Fruit fly (Drosophila melanogaster): ENCODE data around the gene cutlet.
A peak's percentile ranks its signal among the peaks of the same experiment; 100 is the strongest.

Gene cutlet

DNA sequence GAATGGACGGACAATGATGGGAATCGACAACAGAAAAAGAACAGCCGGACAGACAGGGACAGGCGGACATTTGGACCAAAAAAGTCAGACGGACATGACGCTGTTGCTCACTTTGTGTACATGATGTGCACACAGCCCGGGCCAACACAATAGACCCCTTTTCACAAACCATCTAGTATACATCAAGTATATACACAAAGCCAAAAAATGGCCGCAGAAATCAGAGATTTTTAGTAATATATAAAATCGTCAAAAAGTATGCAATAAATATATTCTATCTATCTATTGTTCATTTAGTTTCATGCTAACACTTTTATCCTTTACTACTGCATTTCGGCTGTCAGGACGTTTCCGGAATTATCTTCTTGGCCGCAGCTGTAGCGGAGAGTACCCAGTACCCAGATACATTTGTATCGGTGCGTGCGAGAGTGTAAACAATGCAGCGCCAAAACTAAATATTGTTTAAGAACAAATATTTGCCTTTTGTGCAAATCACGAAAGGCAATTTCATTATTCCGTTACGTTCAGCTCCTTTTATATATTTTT, 7.9 kb upstream of the cutlet start (continued):
- TF ChIP-seq esn (GFP tag; optimal IDR thresholded peaks at IDR 0.05): no peak

dm6 chr2L:3717673-3718235, 6.2 kb upstream of the cutlet start, which contains the start of the genes lectin-24A and Shaw:
Gene lectin-24A (minus strand): TSS chr2L:3717773.
Gene Shaw (plus strand): TSS chr2L:3718185.
- TF ChIP-seq OdsH (GFP tag; optimal IDR thresholded peaks at IDR 0.05) (no peak), achi (GFP tag; optimal IDR thresholded peaks at IDR 0.05) (peak; percentile 11), CG11762 (GFP tag; optimal IDR thresholded peaks at IDR 0.05; ENCODE audit: insufficient read depth) (no peak), dac (GFP tag; optimal IDR thresholded peaks at IDR 0.05) (no peak), Gug (GFP tag; IDR thresholded peaks at IDR 0.05) (no peak), CG9139 (GFP tag; optimal IDR thresholded peaks at IDR 0.05) (no peak)

- TF ChIP-seq vri (GFP tag; optimal IDR thresholded peaks at IDR 0.05) (peak; percentile 33), CG11902 (GFP tag; optimal IDR thresholded peaks at IDR 0.05) (no peak), svp (GFP tag) (peak; percentile 9), CG6808 (GFP tag; optimal IDR thresholded peaks at IDR 0.05) (no peak), Ets21C (GFP tag; optimal IDR thresholded peaks at IDR 0.05) (no peak), fkh (GFP tag; optimal IDR thresholded peaks at IDR 0.05) (peak; percentile 14), Hr4 (GFP tag; optimal IDR thresholded peaks at IDR 0.05) (peak; percentile 4), Met (GFP tag; optimal IDR thresholded peaks at IDR 0.05) (peak; percentile 5), eg (GFP tag; IDR thresholded peaks at IDR 0.05) (peak; percentile 44; the same call in 1 of the 3 replicates), Eip78C (GFP tag) (peak; percentile 62), esn (GFP tag; optimal IDR thresholded peaks at IDR 0.05) (no peak), pdm3 (GFP tag; optimal IDR thresholded peaks at IDR 0.05) (no peak), Sox102F (GFP tag; optimal IDR thresholded peaks at IDR 0.05) (no peak), CG10631 (GFP tag; optimal IDR thresholded peaks at IDR 0.05) (no peak), topi (GFP tag; optimal IDR thresholded peaks at IDR 0.05) (no peak), CG32006 (GFP tag; optimal IDR thresholded peaks at IDR 0.05) (no peak)
Observed at dm6 chr2L:3713545-3714156, 2.1 kb upstream of the cutlet start.

- TF ChIP-seq Smox (GFP tag; optimal IDR thresholded peaks at IDR 0.05) (peak; percentile 32), Ets96B (tag; optimal IDR thresholded peaks at IDR 0.05) (no peak), pdm3 (GFP tag; optimal IDR thresholded peaks at IDR 0.05) (peak; percentile 40), eg (GFP tag; IDR thresholded peaks at IDR 0.05) (no peak), Hr4 (GFP tag; optimal IDR thresholded peaks at IDR 0.05) (peak; percentile 64), dac (GFP tag; optimal IDR thresholded peaks at IDR 0.05) (no peak), CG8119 (GFP tag; IDR thresholded peaks at IDR 0.05) (no peak), svp (GFP tag) (peak; percentile 74), dsx (GFP tag; optimal IDR thresholded peaks at IDR 0.05; ENCODE audit: poor library complexity, severe bottlenecking) (peak; percentile 46), CG11762 (GFP tag; optimal IDR thresholded peaks at IDR 0.05; ENCODE audit: insufficient read depth) (no peak), Sox14 (GFP tag; optimal IDR thresholded peaks at IDR 0.05) (peak; percentile 25), OdsH (GFP tag; optimal IDR thresholded peaks at IDR 0.05) (peak; percentile 11), esn (GFP tag; optimal IDR thresholded peaks at IDR 0.05) (peak; percentile 7), CG8319 (GFP tag; optimal IDR thresholded peaks at IDR 0.05) (no peak), Eip75B (GFP tag; optimal IDR thresholded peaks at IDR 0.05) (peak; percentile 0), CG32006 (GFP tag; optimal IDR thresholded peaks at IDR 0.05) (no peak), topi (GFP tag; optimal IDR thresholded peaks at IDR 0.05) (peak; percentile 18), CG11294 (GFP tag; IDR thresholded peaks at IDR 0.05) (no peak), achi (GFP tag; optimal IDR thresholded peaks at IDR 0.05) (peak; percentile 41), CG3919 (GFP tag; optimal IDR thresholded peaks at IDR 0.05) (peak; percentile 21), Eip78C (GFP tag) (peak; percentile 22), ss (GFP tag; optimal IDR thresholded peaks at IDR 0.05) (no peak), Lpt (GFP tag; optimal IDR thresholded peaks at IDR 0.05) (no peak), CG16779 (tag; optimal IDR thresholded peaks at IDR 0.05) (no peak), CG11902 (GFP tag; optimal IDR thresholded peaks at IDR 0.05) (no peak), lz (GFP tag; optimal IDR thresholded peaks at IDR 0.05) (peak; percentile 11), Hr39 (GFP tag; optimal IDR thresholded peaks at IDR 0.05) (peak; percentile 41), Blimp-1 (GFP tag; optimal IDR thresholded peaks at IDR 0.05) (no peak), fkh (GFP tag; optimal IDR thresholded peaks at IDR 0.05) (no peak), Met (GFP tag; optimal IDR thresholded peaks at IDR 0.05) (peak; percentile 43), CG15336 (GFP tag; IDR thresholded peaks at IDR 0.05) (no peak; the same call in 1 of the 2 replicates), vri (GFP tag; optimal IDR thresholded peaks at IDR 0.05) (no peak)
Observed at dm6 chr2L:3712949-3713416, 1.4 kb upstream of the cutlet start, which contains the start of the genes CG31955 and CG2818. Gene CG31955 (minus strand): TSS chr2L:3713105. Gene CG2818 (plus strand): TSS chr2L:3713360.
